Fruit fly (Drosophila melanogaster): ENCODE data around the gene Past1.

The Past1 gene

DNA sequence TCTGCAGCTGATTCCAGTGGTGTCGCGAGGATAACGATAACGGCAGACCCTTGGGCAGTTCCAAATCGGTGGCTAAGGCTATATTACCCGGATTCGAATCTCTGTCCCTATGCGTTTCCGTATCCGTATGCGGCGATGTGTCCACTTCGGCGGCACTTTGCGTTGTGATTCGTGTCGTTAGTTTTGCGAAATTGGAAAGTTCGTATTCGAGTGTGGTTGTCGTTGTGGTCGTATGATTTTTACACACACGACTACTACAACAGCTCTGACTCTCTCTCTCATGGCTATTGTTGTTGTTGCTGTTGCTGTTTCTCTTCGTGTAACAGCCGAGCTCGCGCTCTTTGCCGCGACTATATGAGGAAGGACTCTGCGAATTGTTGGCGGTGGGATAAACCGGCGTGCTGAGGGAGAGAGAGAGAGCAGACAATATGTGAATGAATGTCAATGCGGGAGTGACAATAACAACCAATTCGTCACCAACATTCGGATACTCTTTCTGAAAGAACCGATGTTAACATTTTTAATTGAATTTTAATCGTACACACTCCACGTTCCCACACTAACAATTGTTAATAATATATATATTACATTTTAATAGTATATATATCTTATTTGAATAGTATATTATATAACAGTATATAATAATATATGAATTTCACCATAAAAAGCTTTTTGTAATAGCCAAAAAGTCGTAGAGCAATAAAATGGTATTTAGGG lies 22.7 kb downstream of the Past1 start (continued):
- TF ChIP-seq CG1602 (GFP tag; optimal IDR thresholded peaks at IDR 0.05) (no peak), CG3995 (GFP tag; optimal IDR thresholded peaks at IDR 0.05) (no peak), CG9437 (GFP tag; optimal IDR thresholded peaks at IDR 0.05) (peak; percentile 26), ase (GFP tag; IDR thresholded peaks at IDR 0.05) (no peak), CG8089 (GFP tag; optimal IDR thresholded peaks at IDR 0.05) (no peak), CG34422 (GFP tag; IDR thresholded peaks at IDR 0.05) (no peak), usp (GFP tag; optimal IDR thresholded peaks at IDR 0.05) (no peak), CG3163 (GFP tag; optimal IDR thresholded peaks at IDR 0.05) (peak; percentile 86), CG30431 (GFP tag; optimal IDR thresholded peaks at IDR 0.05) (no peak), CG11247 (GFP tag; IDR thresholded peaks at IDR 0.05) (no peak), CG11504 (tag; optimal IDR thresholded peaks at IDR 0.05) (peak; percentile 63), Camta (GFP tag; optimal IDR thresholded peaks at IDR 0.05) (no peak), tx (GFP tag; optimal IDR thresholded peaks at IDR 0.05) (no peak), CG14965 (GFP tag; optimal IDR thresholded peaks at IDR 0.05; ENCODE audit: borderline replicate concordance) (no peak), Opbp (GFP tag; IDR thresholded peaks at IDR 0.05; ENCODE audit: partially characterized antibody) (no peak), NC2α (GFP tag; optimal IDR thresholded peaks at IDR 0.05) (no peak), Adf1 (GFP tag; IDR thresholded peaks at IDR 0.05) (no peak; the same call in 1 of the 2 replicates), pita (GFP tag; optimal IDR thresholded peaks at IDR 0.05) (no peak), tgo (GFP tag; IDR thresholded peaks at IDR 0.05) (no peak), Sox102F (GFP tag; optimal IDR thresholded peaks at IDR 0.05) (peak; percentile 43), CG11085 (GFP tag; IDR thresholded peaks at IDR 0.05) (no peak), toy (GFP tag; IDR thresholded peaks at IDR 0.05) (no peak), Lim3 (GFP tag; IDR thresholded peaks at IDR 0.05) (no peak), CG2875 (GFP tag; optimal IDR thresholded peaks at IDR 0.05) (no peak), Doc2 (GFP tag; IDR thresholded peaks at IDR 0.05) (no peak), CG34224 (GFP tag; IDR thresholded peaks at IDR 0.05; ENCODE audit: partially characterized antibody) (peak; percentile 24; the same call in 2 of the 3 replicates), CG13624 (GFP tag; optimal IDR thresholded peaks at IDR 0.05) (no peak), pan (optimal IDR thresholded peaks at IDR 0.05) (no peak), pan (GFP tag; optimal IDR thresholded peaks at IDR 0.05 in 1 of 2, IDR thresholded peaks at IDR 0.05 in 1 of 2) (no peak), C15 (GFP tag; IDR thresholded peaks at IDR 0.05) (no peak), Dbx (GFP tag; IDR thresholded peaks at IDR 0.05) (no peak), Bdp1 (GFP tag; optimal IDR thresholded peaks at IDR 0.05) (no peak), mam (GFP tag; optimal IDR thresholded peaks at IDR 0.05) (no peak), HmgD (GFP tag; optimal IDR thresholded peaks at IDR 0.05) (no peak), grn (GFP tag; optimal IDR thresholded peaks at IDR 0.05) (no peak), CG11560 (tag; IDR thresholded peaks at IDR 0.05) (no peak), CG16863 (GFP tag; optimal IDR thresholded peaks at IDR 0.05) (no peak), CG31365 (tag; optimal IDR thresholded peaks at IDR 0.05) (no peak), CG12071 (GFP tag; optimal IDR thresholded peaks at IDR 0.05) (no peak), Elba2 (GFP tag; optimal IDR thresholded peaks at IDR 0.05) (no peak), CG15479 (GFP tag; optimal IDR thresholded peaks at IDR 0.05) (peak; percentile 80), cas (GFP tag; IDR thresholded peaks at IDR 0.05) (no peak), gem (tag; optimal IDR thresholded peaks at IDR 0.05) (peak; percentile 69), D19B (GFP tag; optimal IDR thresholded peaks at IDR 0.05) (no peak), dati (GFP tag; IDR thresholded peaks at IDR 0.05) (no peak), trem (tag; optimal IDR thresholded peaks at IDR 0.05) (peak; percentile 17), odd (GFP tag; optimal IDR thresholded peaks at IDR 0.05) (no peak), maf-S (GFP tag; optimal IDR thresholded peaks at IDR 0.05) (no peak), CG18599 (GFP tag; optimal IDR thresholded peaks at IDR 0.05) (peak; percentile 79), CG10565 (GFP tag; optimal IDR thresholded peaks at IDR 0.05) (no peak), CG7963 (GFP tag; IDR thresholded peaks at IDR 0.05; ENCODE audit: partially characterized antibody) (no peak), Dad (GFP tag; optimal IDR thresholded peaks at IDR 0.05) (no peak)

All from whole organism, embryonic.